Fruit fly (Drosophila melanogaster): ENCODE data around the gene Ubc7.
A peak's percentile ranks its signal among the peaks of the same experiment; 100 is the strongest.

DNA sequence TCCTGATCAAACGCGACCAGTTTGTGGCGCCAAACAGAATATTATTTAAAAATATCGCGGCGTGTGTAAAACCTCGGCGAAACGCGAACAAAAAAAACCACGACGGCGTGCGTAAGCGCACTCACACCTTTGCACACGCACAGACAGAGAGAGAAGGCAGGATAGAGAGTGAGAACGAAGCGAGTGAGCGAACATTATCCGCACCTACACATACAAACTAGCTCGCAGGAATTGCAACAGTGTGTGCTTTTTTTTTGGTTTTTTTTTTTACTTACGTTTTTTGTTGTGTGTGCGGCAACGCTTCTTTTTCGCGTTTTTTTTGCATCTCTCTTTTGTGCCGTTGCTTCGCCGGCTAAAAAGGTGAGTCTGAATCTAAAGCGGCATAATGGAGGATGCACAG lies 6.3 kb downstream of the Ubc7 start:
- peak; percentile 88 for TF ChIP-seq CG17806 (tag; optimal IDR thresholded peaks at IDR 0.05)
- peak; percentile 97 for TF ChIP-seq CG4496 (GFP tag; IDR thresholded peaks at IDR 0.05)
- peak; percentile 96 for TF ChIP-seq CG34367 (tag; optimal IDR thresholded peaks at IDR 0.05)
- TF ChIP-seq CG14655 (GFP tag; optimal IDR thresholded peaks at IDR 0.05), result peak; percentile 86
- peak; percentile 97 for TF ChIP-seq Pif1A (GFP tag; optimal IDR thresholded peaks at IDR 0.05)
- no peak for TF ChIP-seq D1 (tag; optimal IDR thresholded peaks at IDR 0.05)
- TF ChIP-seq EcR (GFP tag; optimal IDR thresholded peaks at IDR 0.05), result peak; percentile 69
- TF ChIP-seq CG32121 (GFP tag; IDR thresholded peaks at IDR 0.05), result peak; percentile 89
- peak; percentile 93 for TF ChIP-seq fd96Ca (GFP tag; IDR thresholded peaks at IDR 0.05)
